Worm (Caenorhabditis elegans): Measurements from ENCODE around the gene cex-2.

ce11 chrII:7863480-7864125 lies 28.4 kb upstream of the cex-2 start:
- TF ChIP-seq him-1 (tag; optimal IDR thresholded peaks at IDR 0.05), result no peak
- no peak for TF ChIP-seq W03F9.2 (tag; optimal IDR thresholded peaks at IDR 0.05)
- TF ChIP-seq dao-5 (tag; optimal IDR thresholded peaks at IDR 0.05), result no peak

All from whole organism, L4/young adult.